Worm (Caenorhabditis elegans) whole organism, young adult: ENCODE measurements around the gene T14B4.8.

Experiments used
- C06A6.2 ChIP-seq: fragments of 200-800 bp; sonication (Bioruptor generic); conservative IDR thresholded peaks from 2 replicates; pipeline ENCODE4 v1.3.6; 2022; ENCODE audit warnings: missing genetic modification characterization, missing compliant biosample characterization
- F23B12.7 ChIP-seq: sonication (generic microtip); optimal IDR thresholded peaks from 2 replicates; lab custom pipeline; 2017; ENCODE audit warnings: missing genetic modification characterization, mild to moderate bottlenecking, missing compliant biosample characterization, antibody characterized with exemption, moderate library complexity; ENCODE audit not compliant: insufficient read depth
- F39B2.1 ChIP-seq: fragments of 200-800 bp; sonication (Bioruptor generic); IDR thresholded peaks from 2 replicates; pipeline ENCODE4 v1.3.6; 2022; ENCODE audit warnings: missing genetic modification reagents, missing genetic modification characterization, missing compliant biosample characterization
- F49E8.2 ChIP-seq: sonication (generic microtip); optimal IDR thresholded peaks from 3 replicates; lab custom pipeline; 2017; ENCODE audit warnings: missing genetic modification characterization, mild to moderate bottlenecking, missing compliant biosample characterization, antibody characterized with exemption, moderate library complexity; ENCODE audit not compliant: insufficient read depth
- F55B11.4 ChIP-seq: sonication (generic microtip); optimal IDR thresholded peaks from 2 replicates; lab custom pipeline; 2016; ENCODE audit warnings: missing compliant biosample characterization, missing genetic modification characterization, borderline replicate concordance; ENCODE audit not compliant: insufficient read depth
- F57A8.1 ChIP-seq: fragments of 200-800 bp; sonication (Bioruptor generic); optimal IDR thresholded peaks from 2 replicates; lab custom pipeline; 2018; ENCODE audit warnings: mild to moderate bottlenecking, missing genetic modification characterization, moderate library complexity, missing compliant biosample characterization
- F57C9.4 ChIP-seq: sonication (generic microtip); optimal IDR thresholded peaks from 2 replicates; lab custom pipeline; 2017; ENCODE audit warnings: mild to moderate bottlenecking, missing genetic modification characterization, missing compliant biosample characterization
- K11D2.4 ChIP-seq: fragments of 200-800 bp; sonication (Bioruptor generic); IDR thresholded peaks from 2 replicates; pipeline ENCODE4 v1.3.6; 2022; ENCODE audit warnings: missing genetic modification reagents, missing genetic modification characterization, missing compliant biosample characterization
- Y53F4B.3 ChIP-seq: fragments of 200-800 bp; sonication (Bioruptor generic); IDR thresholded peaks from 2 replicates; pipeline ENCODE4 v1.3.6; 2022; ENCODE audit warnings: missing genetic modification reagents, missing genetic modification characterization, missing compliant biosample characterization
- ama-1 ChIP-seq, 3 experiments: fragments of 150-350 bp in 1 of 3; sonication (generic microtip) in 2 of 3; optimal IDR thresholded peaks; 2 replicates each; lab custom pipeline; 2014 to 2018; ENCODE audit warnings: missing biosample characterization in 2 of 3, missing genetic modification characterization in 2 of 3, missing genetic modification reagents in 2 of 3
- attf-6 ChIP-seq: fragments of 200-800 bp; sonication (Bioruptor generic); IDR thresholded peaks from 2 replicates; pipeline ENCODE4 v1.3.6; 2022; ENCODE audit warnings: missing genetic modification reagents, missing genetic modification characterization, missing compliant biosample characterization
- cebp-2 ChIP-seq: fragments of 200-800 bp; sonication (Bioruptor generic); IDR thresholded peaks from 2 replicates; pipeline ENCODE4 v1.3.6; 2022; ENCODE audit warnings: missing genetic modification characterization, missing compliant biosample characterization
- ceh-79 ChIP-seq: sonication (generic microtip); optimal IDR thresholded peaks from 2 replicates; lab custom pipeline; 2017; ENCODE audit warnings: mild to moderate bottlenecking, missing genetic modification characterization, missing compliant biosample characterization
- ceh-91 ChIP-seq: fragments of 200-800 bp; sonication (Bioruptor generic); IDR thresholded peaks from 2 replicates; pipeline ENCODE4 v1.3.6; 2022; ENCODE audit warnings: missing genetic modification reagents, missing genetic modification characterization, missing compliant biosample characterization
- chd-7 ChIP-seq: sonication (generic microtip); optimal IDR thresholded peaks from 2 replicates; lab custom pipeline; 2016; ENCODE audit warnings: mild to moderate bottlenecking, missing genetic modification characterization, moderate library complexity, missing compliant biosample characterization
- egl-18 ChIP-seq: fragments of 200-800 bp; sonication (Bioruptor generic); IDR thresholded peaks from 2 replicates; pipeline ENCODE4 v1.3.6; 2022; ENCODE audit warnings: missing genetic modification reagents, missing genetic modification characterization, missing compliant biosample characterization
- egl-44 ChIP-seq: fragments of 200-800 bp; sonication (Bioruptor generic); IDR thresholded peaks from 2 replicates; pipeline ENCODE4 v1.3.6; 2022; ENCODE audit warnings: missing genetic modification reagents, missing genetic modification characterization, missing compliant biosample characterization
- egrh-3 ChIP-seq: fragments of 200-800 bp; sonication (Bioruptor generic); IDR thresholded peaks from 2 replicates; pipeline ENCODE4 v1.3.6; 2022; ENCODE audit warnings: missing genetic modification reagents, missing genetic modification characterization, missing compliant biosample characterization
- him-1 ChIP-seq: sonication (generic microtip); optimal IDR thresholded peaks from 2 replicates; lab custom pipeline; 2016; ENCODE audit warnings: missing genotype, missing genetic modification reagents, missing genetic modification characterization, missing compliant biosample characterization
- hmg-1.2 ChIP-seq: fragments of 200-800 bp; sonication (Bioruptor generic); IDR thresholded peaks from 2 replicates; pipeline ENCODE4 v1.3.6; 2022; ENCODE audit warnings: missing genetic modification reagents, missing genetic modification characterization, missing compliant biosample characterization
- lag-1 ChIP-seq: fragments of 200-800 bp; sonication (Bioruptor generic); IDR thresholded peaks from 2 replicates; pipeline ENCODE4 v1.3.6; 2022; ENCODE audit warnings: missing genetic modification reagents, missing genetic modification characterization, missing compliant biosample characterization
- let-526 ChIP-seq: fragments of 200-800 bp; sonication (Bioruptor generic); IDR thresholded peaks from 2 replicates; pipeline ENCODE4 v1.3.6; 2022; ENCODE audit warnings: missing genetic modification reagents, missing genetic modification characterization, missing compliant biosample characterization
- let-607 ChIP-seq, 2 experiments: fragments of 200-800 bp in 1 of 2; sonication (Bioruptor generic) in 1 of 2; sonication (generic microtip) in 1 of 2; optimal IDR thresholded peaks; 2 replicates each; lab custom pipeline; 2016 to 2018; ENCODE audit warnings: mild to moderate bottlenecking in 2 of 2, missing compliant biosample characterization in 2 of 2, missing genetic modification characterization in 2 of 2, moderate library complexity in 2 of 2, missing genotype in 1 of 2
- lin-26 ChIP-seq: fragments of 200-800 bp; sonication (Bioruptor generic); IDR thresholded peaks from 2 replicates; pipeline ENCODE4 v1.3.6; 2022; ENCODE audit warnings: missing genetic modification reagents, missing genetic modification characterization, missing compliant biosample characterization
- lin-40 ChIP-seq: sonication (generic microtip); optimal IDR thresholded peaks from 2 replicates; lab custom pipeline; 2016; ENCODE audit warnings: missing genetic modification characterization, mild to moderate bottlenecking, missing compliant biosample characterization, missing genotype, missing genetic modification reagents
- lsl-1 ChIP-seq: fragments of 200-800 bp; sonication (Bioruptor generic); optimal IDR thresholded peaks from 2 replicates; lab custom pipeline; 2018; ENCODE audit warnings: mild to moderate bottlenecking, missing genetic modification characterization, moderate library complexity, missing compliant biosample characterization
- nfya-1 ChIP-seq: sonication (generic microtip); optimal IDR thresholded peaks from 2 replicates; lab custom pipeline; 2017; ENCODE audit warnings: antibody characterized with exemption, missing compliant biosample characterization, missing genetic modification characterization, borderline replicate concordance; ENCODE audit not compliant: insufficient read depth
- nfyb-1 ChIP-seq: fragments of 200-800 bp; sonication (Bioruptor generic); IDR thresholded peaks from 2 replicates; pipeline ENCODE4 v1.3.6; 2022; ENCODE audit warnings: missing genetic modification reagents, missing genetic modification characterization, missing compliant biosample characterization
- nhr-179 ChIP-seq: sonication (generic microtip); optimal IDR thresholded peaks from 2 replicates; lab custom pipeline; 2016; ENCODE audit warnings: mild to moderate bottlenecking, missing genetic modification characterization, missing compliant biosample characterization
- nhr-27 ChIP-seq: fragments of 200-800 bp; sonication (Bioruptor generic); optimal IDR thresholded peaks from 2 replicates; lab custom pipeline; 2018; ENCODE audit warnings: mild to moderate bottlenecking, missing genetic modification characterization, moderate library complexity, missing compliant biosample characterization
- nhr-80 ChIP-seq: sonication (generic microtip); optimal IDR thresholded peaks from 2 replicates; lab custom pipeline; 2016; ENCODE audit warnings: missing genetic modification characterization, missing compliant biosample characterization
- nhr-90 ChIP-seq: sonication (generic microtip); optimal IDR thresholded peaks from 2 replicates; lab custom pipeline; 2016; ENCODE audit warnings: missing genotype, mild to moderate bottlenecking, missing genetic modification characterization, missing compliant biosample characterization
- pha-4 ChIP-seq: fragments of 150-350 bp; sonication (generic microtip); optimal IDR thresholded peaks from 2 replicates; lab custom pipeline; 2014; ENCODE audit warnings: missing biosample characterization, missing genetic modification reagents, missing genetic modification characterization
- rec-8 ChIP-seq, 2 experiments: sonication (generic microtip); optimal IDR thresholded peaks; 2 replicates each; lab custom pipeline; 2016; ENCODE audit warnings: mild to moderate bottlenecking in 2 of 2, missing genetic modification characterization in 2 of 2, missing genetic modification reagents in 2 of 2, missing genotype in 2 of 2, missing biosample characterization in 1 of 2, missing compliant biosample characterization in 1 of 2, moderate library complexity in 1 of 2
- snpc-4 ChIP-seq, 5 experiments: fragments of 150-350 bp in 1 of 5; sonication (generic microtip) in 4 of 5; optimal IDR thresholded peaks; 2 replicates each; lab custom pipeline; 2014 to 2018; ENCODE audit warnings: missing genetic modification characterization in 5 of 5, missing biosample characterization in 3 of 5, antibody characterized with exemption in 2 of 5, mild to moderate bottlenecking in 2 of 5, missing compliant biosample characterization in 2 of 5, missing genotype in 2 of 5, moderate library complexity in 2 of 5, missing genetic modification reagents in 1 of 5
- tbx-9 ChIP-seq: sonication (generic microtip); optimal IDR thresholded peaks from 2 replicates; lab custom pipeline; 2016; ENCODE audit warnings: borderline replicate concordance, missing genetic modification characterization, inconsistent platforms, missing compliant biosample characterization
- tlf-1 ChIP-seq: fragments of 200-800 bp; sonication (Bioruptor generic); optimal IDR thresholded peaks from 2 replicates; lab custom pipeline; 2018; ENCODE audit warnings: mild to moderate bottlenecking, missing genetic modification characterization, missing compliant biosample characterization
- unc-62 ChIP-seq: fragments of 150-350 bp; optimal IDR thresholded peaks from 2 replicates; lab custom pipeline; 2014; ENCODE audit warnings: missing biosample characterization, missing genetic modification reagents, missing genetic modification characterization
- zfh-2 ChIP-seq: fragments of 200-800 bp; sonication (Bioruptor generic); conservative IDR thresholded peaks from 2 replicates; pipeline ENCODE4 v1.3.6; 2022; ENCODE audit warnings: missing genetic modification reagents, missing genetic modification characterization, missing compliant biosample characterization
- ztf-25 ChIP-seq: fragments of 200-800 bp; sonication (Bioruptor generic); IDR thresholded peaks from 2 replicates; pipeline ENCODE4 v1.3.6; 2022; ENCODE audit warnings: missing genetic modification reagents, missing genetic modification characterization, missing compliant biosample characterization
- ztf-26 ChIP-seq: sonication (generic microtip); optimal IDR thresholded peaks from 2 replicates; lab custom pipeline; 2017; ENCODE audit warnings: missing genetic modification characterization, missing compliant biosample characterization

Gene T14B4.8

ce11 chrII:6695388-6695787 lies 33.8 kb downstream of the T14B4.8 start, which contains the start of gene C18H9.5:
Gene C18H9.5, minus strand, starts transcription at chrII:6695566.
- no peak for TF ChIP-seq lin-26
- no peak for TF ChIP-seq let-607 (tag; optimal IDR thresholded peaks at IDR 0.05; lab: Kevin White, UChicago)
- no peak for TF ChIP-seq ceh-79 (tag; lab: Kevin White, UChicago)
- TF ChIP-seq nfya-1 (tag; lab: Kevin White, UChicago): no peak
- no peak for TF ChIP-seq him-1 (tag; lab: Kevin White, UChicago)
- no peak for TF ChIP-seq nfyb-1 (GFP tag; lab: Robert Waterston, UW)
- TF ChIP-seq egl-18 (GFP tag; lab: Robert Waterston, UW): no peak
- TF ChIP-seq ztf-26 (tag; lab: Kevin White, UChicago): no peak
- no peak for TF ChIP-seq snpc-4 (GFP tag; optimal IDR thresholded peaks at IDR 0.05; lab: Kevin White, UChicago)
- no peak for TF ChIP-seq snpc-4 (tag; optimal IDR thresholded peaks at IDR 0.05; lab: Kevin White, UChicago)
- no peak for TF ChIP-seq rec-8 (tag; optimal IDR thresholded peaks at IDR 0.05; lab: Kevin White, UChicago)
- no peak for TF ChIP-seq cebp-2 (GFP tag; lab: Robert Waterston, UW)
- TF ChIP-seq chd-7 (tag; lab: Kevin White, UChicago): no peak
- no peak for TF ChIP-seq lsl-1 (GFP tag; lab: Kevin White, UChicago)
- no peak for TF ChIP-seq F55B11.4 (tag; lab: Kevin White, UChicago)
- TF ChIP-seq nhr-27 (tag; lab: Kevin White, UChicago): no peak
- no peak for TF ChIP-seq hmg-1.2
- TF ChIP-seq nhr-179 (tag; lab: Kevin White, UChicago): no peak
- no peak for TF ChIP-seq F39B2.1 (GFP tag; lab: Robert Waterston, UW)

DNA sequence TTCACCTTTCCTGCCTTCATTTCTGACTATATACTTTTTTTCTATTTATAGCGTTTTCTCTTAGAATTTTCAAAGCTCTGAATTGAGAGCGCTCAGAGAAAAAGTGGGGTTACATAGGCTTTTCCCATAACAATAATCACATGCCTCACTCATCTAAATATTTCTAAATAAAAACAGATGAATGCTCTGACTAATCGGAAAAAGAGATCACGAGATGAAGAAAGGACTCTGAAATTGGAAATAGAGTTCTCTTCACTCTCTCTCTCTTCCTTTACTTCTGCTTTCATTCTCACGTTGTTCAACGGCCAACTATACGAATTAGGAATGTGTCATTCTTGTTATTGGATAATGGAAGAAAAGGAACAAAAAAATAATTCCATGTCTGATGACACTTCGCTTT lies 40.1 kb downstream of the T14B4.8 start:
- TF ChIP-seq K11D2.4 (GFP tag; lab: Robert Waterston, UW): no peak
- TF ChIP-seq ceh-91 (GFP tag; lab: Robert Waterston, UW): no peak
- TF ChIP-seq F57C9.4: no peak
- TF ChIP-seq, all 124 proteins: peak for 0

- peak; percentile 71 for TF ChIP-seq zfh-2 (GFP tag; lab: Robert Waterston, UW)
- no peak for TF ChIP-seq lin-40
- TF ChIP-seq egrh-3 (GFP tag; lab: Robert Waterston, UW): peak; percentile 21; the same call in 1 of the 2 replicates
Measured at ce11 chrII:6685964-6686363, 43.2 kb downstream of the T14B4.8 start.

DNA sequence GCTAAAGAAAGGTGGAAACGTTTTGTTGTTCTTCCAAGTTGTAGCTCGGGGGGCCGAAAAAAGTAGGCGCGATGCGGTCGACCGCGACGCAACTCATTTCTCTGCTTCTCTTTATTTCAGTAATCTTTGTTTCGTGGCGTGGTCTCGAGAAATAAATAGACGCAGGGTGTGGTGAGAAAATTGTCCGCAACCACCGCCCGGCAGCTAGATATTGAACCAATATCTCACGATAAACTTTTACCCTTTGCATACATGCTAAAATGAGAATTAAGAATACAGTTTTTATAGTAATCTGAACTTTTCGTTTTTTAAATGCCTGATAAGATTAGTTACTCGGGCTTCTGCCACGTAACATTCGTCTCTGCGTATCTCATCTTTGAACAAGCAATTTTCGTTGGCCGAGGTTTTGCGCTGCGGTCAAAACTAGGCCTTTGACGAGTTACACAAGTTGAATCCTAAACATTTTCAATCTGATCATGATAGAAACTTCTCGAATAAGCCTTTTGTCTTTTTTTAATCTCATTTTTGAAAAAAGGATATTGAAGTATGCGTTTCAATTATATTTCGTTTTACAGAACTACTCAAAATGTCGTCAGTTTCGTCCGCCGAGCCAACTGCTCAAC lies 45.4 kb downstream of the T14B4.8 start, which contains the start of gene gyf-1:
Gene gyf-1 (plus strand): TSS at position 573 of the 623 bp plus-strand sequence.
- TF ChIP-seq ztf-25 (GFP tag; lab: Robert Waterston, UW): no peak
- no peak for TF ChIP-seq nhr-90 (tag; lab: Kevin White, UChicago)
- TF ChIP-seq lin-40: no peak
- TF ChIP-seq lag-1: no peak
- no peak for TF ChIP-seq attf-6 (GFP tag; lab: Robert Waterston, UW)
- TF ChIP-seq Y53F4B.3: no peak
- no peak for TF ChIP-seq egl-44 (GFP tag; lab: Robert Waterston, UW)
- TF ChIP-seq hmg-1.2: peak; percentile 81
- TF ChIP-seq tlf-1: no peak
- no peak for TF ChIP-seq unc-62
- TF ChIP-seq pha-4 (tag; lab: Kevin White, UChicago): no peak
- no peak for TF ChIP-seq tbx-9 (tag; lab: Kevin White, UChicago)
- TF ChIP-seq F57A8.1 (GFP tag; lab: Kevin White, UChicago): no peak
- TF ChIP-seq nfyb-1 (GFP tag; lab: Robert Waterston, UW): no peak
- no peak for TF ChIP-seq F49E8.2 (tag; lab: Kevin White, UChicago)
- TF ChIP-seq nhr-80 (tag; lab: Kevin White, UChicago): peak; percentile 74
- TF ChIP-seq C06A6.2 (GFP tag; lab: Robert Waterston, UW): no peak
- no peak for TF ChIP-seq nhr-179 (tag; lab: Kevin White, UChicago)
- no peak for TF ChIP-seq ama-1 (optimal IDR thresholded peaks at IDR 0.05; lab: Kevin White, UChicago)
- TF ChIP-seq ama-1 (GFP tag; optimal IDR thresholded peaks at IDR 0.05; lab: Kevin White, UChicago): no peak
- TF ChIP-seq let-526 (GFP tag; lab: Robert Waterston, UW): no peak
- TF ChIP-seq F23B12.7 (tag; lab: Kevin White, UChicago): no peak
- TF ChIP-seq ceh-91 (GFP tag; lab: Robert Waterston, UW): no peak
